Fruit fly (Drosophila melanogaster) whole organism, prepupa: ENCODE data around the gene CG10809.

Source experiments
- CG11902 ChIP-seq: fragments of 200-800 bp; sonication (Bioruptor generic); optimal IDR thresholded peaks from 3 replicates; lab custom pipeline; 2016; ENCODE audit warnings: missing biosample characterization, missing genetic modification characterization
- CG16779 ChIP-seq: fragments of 200-800 bp; sonication (Bioruptor generic); optimal IDR thresholded peaks from 3 replicates; lab custom pipeline; 2017; ENCODE audit warnings: missing biosample characterization, mild to moderate bottlenecking, missing genetic modification characterization
- CG6808 ChIP-seq: fragments of 200-800 bp; sonication (Bioruptor generic); optimal IDR thresholded peaks from 3 replicates; lab custom pipeline; 2017; ENCODE audit warnings: missing biosample characterization, missing genetic modification characterization, mild to moderate bottlenecking, moderate library complexity, missing genetic modification reagents
- CG8119 ChIP-seq: fragments of 200-800 bp; sonication (Bioruptor generic); IDR thresholded peaks from 3 replicates; pipeline ENCODE4 v1.3.6; 2022; ENCODE audit warnings: missing biosample characterization, missing genetic modification characterization
- CG8632 ChIP-seq: fragments of 200-800 bp; sonication (Bioruptor generic); optimal IDR thresholded peaks from 3 replicates; lab custom pipeline; 2016; ENCODE audit warnings: missing biosample characterization, missing genetic modification characterization
- Hr38 ChIP-seq: sonication (Bioruptor generic); optimal IDR thresholded peaks from 2 replicates; lab custom pipeline; 2016; ENCODE audit warnings: missing biosample characterization, missing genetic modification characterization
- Hr4 ChIP-seq: fragments of 200-800 bp; sonication (Bioruptor generic); optimal IDR thresholded peaks from 3 replicates; lab custom pipeline; 2016; ENCODE audit warnings: missing biosample characterization, missing genetic modification characterization
- Lpt ChIP-seq: fragments of 200-800 bp; sonication (Bioruptor generic); optimal IDR thresholded peaks from 3 replicates; lab custom pipeline; 2016; ENCODE audit warnings: missing biosample characterization, missing genetic modification characterization
- Sox14 ChIP-seq: fragments of 200-800 bp; sonication (Bioruptor generic); optimal IDR thresholded peaks from 3 replicates; lab custom pipeline; 2016; ENCODE audit warnings: missing biosample characterization, missing genetic modification characterization

DNA sequence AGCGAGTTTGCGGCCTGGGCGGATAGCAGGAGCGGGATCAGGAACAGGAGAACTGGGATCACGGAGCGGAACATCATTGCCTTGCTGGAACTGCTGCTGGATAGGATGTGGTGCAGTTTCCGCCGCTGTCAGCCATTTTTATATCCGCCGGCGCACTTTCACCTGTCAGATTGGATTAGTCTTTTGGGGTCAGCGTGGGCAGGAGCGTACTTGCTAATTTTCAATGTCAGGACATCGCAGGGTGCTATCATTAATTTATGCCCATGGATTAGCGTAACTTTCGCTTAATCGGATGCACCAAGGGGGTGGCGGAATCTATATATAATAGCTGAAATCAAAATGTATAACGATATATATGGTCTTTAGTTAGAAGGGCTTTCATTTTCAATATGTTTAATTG is 35.9 kb downstream of the CG10809 start, which contains the start of gene Ilp5:
- TF ChIP-seq CG11902 (no peak), Lpt (no peak), CG8119 (GFP tag; lab: Robert Waterston, UW) (no peak), Sox14 (GFP tag; lab: Kevin White, UChicago) (no peak), CG8632 (GFP tag; lab: Kevin White, UChicago) (no peak), CG16779 (no peak), Hr4 (GFP tag; lab: Kevin White, UChicago) (no peak), Hr38 (GFP tag; lab: Kevin White, UChicago) (no peak), CG6808 (GFP tag; lab: Kevin White, UChicago) (no peak)
